Worm (Caenorhabditis elegans) whole organism, L4 larva: ENCODE measurements around the gene srlf-11.

Experiments
- Y105C5A.15 ChIP-seq: fragments of 200-800 bp; sonication (Bioruptor generic); IDR thresholded peaks from 2 replicates; pipeline ENCODE4 v1.3.6; 2022; ENCODE audit warnings: missing genetic modification characterization, missing compliant biosample characterization
- ZK546.5 ChIP-seq, 2 experiments: sonication (generic microtip); optimal IDR thresholded peaks; 2 replicates each; lab custom pipeline; 2017; ENCODE audit warnings: missing biosample characterization in 2 of 2, missing genetic modification characterization in 2 of 2
- ama-1 ChIP-seq: fragments of 150-350 bp; optimal IDR thresholded peaks from 2 replicates; lab custom pipeline; 2014; ENCODE audit warnings: inconsistent platforms, mixed read lengths
- ces-1 ChIP-seq: fragments of 150-350 bp; sonication (generic microtip); optimal IDR thresholded peaks from 4 replicates; lab custom pipeline; 2014; ENCODE audit warnings: missing biosample characterization, missing genetic modification reagents, missing genetic modification characterization
- gei-8 ChIP-seq: fragments of 200-800 bp; sonication (Bioruptor generic); optimal IDR thresholded peaks from 2 replicates; lab custom pipeline; 2018; ENCODE audit warnings: mild to moderate bottlenecking, missing genetic modification characterization, missing compliant biosample characterization
- lin-1 ChIP-seq: fragments of 200-800 bp; sonication (Bioruptor generic); IDR thresholded peaks from 2 replicates; pipeline ENCODE4 v1.3.6; 2022; ENCODE audit warnings: missing genetic modification reagents, missing genetic modification characterization, missing compliant biosample characterization
- nhr-237 ChIP-seq: sonication (generic microtip); optimal IDR thresholded peaks from 2 replicates; lab custom pipeline; 2017; ENCODE audit warnings: missing biosample characterization, missing genetic modification characterization
- skn-1 ChIP-seq: fragments of 150-350 bp; optimal IDR thresholded peaks from 2 replicates; lab custom pipeline; 2014; ENCODE audit warnings: missing biosample characterization, missing genetic modification characterization
- unc-62 ChIP-seq, 3 experiments: fragments of 150-350 bp in 1 of 3; sonication (generic microtip); optimal IDR thresholded peaks in 2 of 3; peaks in 1 of 3; 1 replicate in 1 of 3; 2 replicates in 2 of 3; lab custom pipeline; 2014 to 2017; ENCODE audit warnings: missing biosample characterization in 3 of 3, missing genetic modification characterization in 3 of 3, missing genetic modification reagents in 3 of 3, missing genotype in 1 of 3

ce11 chrIV:10842232-10842631 lies 43.6 kb downstream of the srlf-11 start:
- no peak for TF ChIP-seq ces-1
- TF ChIP-seq lin-1 (GFP tag; lab: Robert Waterston, UW): no peak
- no peak for TF ChIP-seq Y105C5A.15 (GFP tag; lab: Robert Waterston, UW)
- TF ChIP-seq gei-8 (GFP tag; lab: Kevin White, UChicago): no peak
- no peak for TF ChIP-seq ama-1 (lab: Kevin White, UChicago)
- no peak for TF ChIP-seq ZK546.5 (tag; optimal IDR thresholded peaks at IDR 0.05; lab: Kevin White, UChicago)
- TF ChIP-seq unc-62 (GFP tag; optimal IDR thresholded peaks at IDR 0.05 in 1 of 2; lab: Kevin White, UChicago): peak in 1 of 2 experiments; percentile 3
- no peak for TF ChIP-seq unc-62 (tag; optimal IDR thresholded peaks at IDR 0.05; lab: Kevin White, UChicago)
- TF ChIP-seq nhr-237 (tag; lab: Kevin White, UChicago): no peak
- TF ChIP-seq skn-1: no peak
